Fruit fly (Drosophila melanogaster): Measurements from ENCODE around the gene CG5783.

The CG5783 gene

dm6 chr2L:18141471-18142345 lies 14.1 kb upstream of the CG5783 start (continued):
- TF ChIP-seq CG11504 (tag; optimal IDR thresholded peaks at IDR 0.05) (peak; percentile 97), trh (GFP tag; optimal IDR thresholded peaks at IDR 0.05) (no peak), ftz-f1 (GFP tag; optimal IDR thresholded peaks at IDR 0.05) (peak; percentile 37), CG6272 (GFP tag; IDR thresholded peaks at IDR 0.05) (0 out of 2 replicates have a peak, but pooled peaks have one; percentile 12), CG8944 (GFP tag; optimal IDR thresholded peaks at IDR 0.05) (no peak), CG4617 (GFP tag; optimal IDR thresholded peaks at IDR 0.05; ENCODE audit: borderline replicate concordance) (peak; percentile 4), CG7372 (GFP tag; IDR thresholded peaks at IDR 0.05) (0 out of 2 replicates have a peak, but pooled peaks have one; percentile 15), CG9727 (GFP tag; optimal IDR thresholded peaks at IDR 0.05) (peak; percentile 68), insv (GFP tag; optimal IDR thresholded peaks at IDR 0.05) (no peak), dmrt11E (tag; optimal IDR thresholded peaks at IDR 0.05) (no peak), CG5953 (GFP tag; IDR thresholded peaks at IDR 0.05) (0 out of 2 replicates have a peak, but pooled peaks have one; percentile 12), D19B (GFP tag; optimal IDR thresholded peaks at IDR 0.05) (peak; percentile 38), Neu2 (GFP tag; optimal IDR thresholded peaks at IDR 0.05; ENCODE audit: borderline replicate concordance) (no peak), Meics (GFP tag; optimal IDR thresholded peaks at IDR 0.05) (peak; percentile 70), Bgb (GFP tag; IDR thresholded peaks at IDR 0.05; ENCODE audit: partially characterized antibody) (no peak), mirr (GFP tag; optimal IDR thresholded peaks at IDR 0.05) (peak; percentile 51), CG5180 (GFP tag; optimal IDR thresholded peaks at IDR 0.05) (peak; percentile 74), BEAF-32 (GFP tag; optimal IDR thresholded peaks at IDR 0.05) (no peak), CG12071 (GFP tag; optimal IDR thresholded peaks at IDR 0.05) (peak; percentile 56), CG10565 (GFP tag; optimal IDR thresholded peaks at IDR 0.05) (no peak), CG9932 (GFP tag; IDR thresholded peaks at IDR 0.05) (0 out of 2 replicates have a peak, but pooled peaks have one; percentile 34), esg (GFP tag; conservative IDR thresholded peaks at IDR 0.05) (no peak; the same call in 1 of the 2 replicates), CG15601 (tag; optimal IDR thresholded peaks at IDR 0.05) (no peak), salm (tag; optimal IDR thresholded peaks at IDR 0.05) (no peak), lmd (GFP tag; IDR thresholded peaks at IDR 0.05) (peak; percentile 54), CG14050 (GFP tag; IDR thresholded peaks at IDR 0.05) (peak; percentile 32; the same call in 2 of the 3 replicates), dan (GFP tag; IDR thresholded peaks at IDR 0.05) (no peak), CkIIα-i1 (GFP tag; IDR thresholded peaks at IDR 0.05) (no peak), gt (GFP tag; IDR thresholded peaks at IDR 0.05) (no peak), CG17328 (GFP tag; IDR thresholded peaks at IDR 0.05) (peak; percentile 54), luna (GFP tag; optimal IDR thresholded peaks at IDR 0.05) (no peak), CG12744 (GFP tag; optimal IDR thresholded peaks at IDR 0.05) (no peak), Hr39 (optimal IDR thresholded peaks at IDR 0.05) (no peak), tgo (GFP tag; IDR thresholded peaks at IDR 0.05) (peak; percentile 24; the same call in 1 of the 3 replicates), CG17912 (GFP tag; optimal IDR thresholded peaks at IDR 0.05) (no peak), CG7556 (GFP tag; optimal IDR thresholded peaks at IDR 0.05) (peak; percentile 79), CG7745 (tag; optimal IDR thresholded peaks at IDR 0.05) (no peak), fd96Cb (tag; optimal IDR thresholded peaks at IDR 0.05) (peak; percentile 52), MBD-R2 (GFP tag; IDR thresholded peaks at IDR 0.05) (peak; percentile 23; the same call in 1 of the 2 replicates), CG4328 (GFP tag; optimal IDR thresholded peaks at IDR 0.05) (no peak), CG14710 (tag; optimal IDR thresholded peaks at IDR 0.05) (peak; percentile 54), B-H2 (GFP tag; optimal IDR thresholded peaks at IDR 0.05) (no peak), sima (GFP tag; optimal IDR thresholded peaks at IDR 0.05) (no peak), tx (GFP tag; optimal IDR thresholded peaks at IDR 0.05) (peak; percentile 17), CG8765 (GFP tag; IDR thresholded peaks at IDR 0.05) (no peak), pb (GFP tag; optimal IDR thresholded peaks at IDR 0.05) (no peak), CG30431 (GFP tag; optimal IDR thresholded peaks at IDR 0.05) (no peak), CG3281 (GFP tag; optimal IDR thresholded peaks at IDR 0.05) (peak; percentile 68), sisA (GFP tag; IDR thresholded peaks at IDR 0.05) (peak; percentile 38; the same call in 1 of the 2 replicates)

Data from whole organism, embryonic.